Fruit fly (Drosophila melanogaster): Measurements from ENCODE around the gene pon.

The pon gene

DNA sequence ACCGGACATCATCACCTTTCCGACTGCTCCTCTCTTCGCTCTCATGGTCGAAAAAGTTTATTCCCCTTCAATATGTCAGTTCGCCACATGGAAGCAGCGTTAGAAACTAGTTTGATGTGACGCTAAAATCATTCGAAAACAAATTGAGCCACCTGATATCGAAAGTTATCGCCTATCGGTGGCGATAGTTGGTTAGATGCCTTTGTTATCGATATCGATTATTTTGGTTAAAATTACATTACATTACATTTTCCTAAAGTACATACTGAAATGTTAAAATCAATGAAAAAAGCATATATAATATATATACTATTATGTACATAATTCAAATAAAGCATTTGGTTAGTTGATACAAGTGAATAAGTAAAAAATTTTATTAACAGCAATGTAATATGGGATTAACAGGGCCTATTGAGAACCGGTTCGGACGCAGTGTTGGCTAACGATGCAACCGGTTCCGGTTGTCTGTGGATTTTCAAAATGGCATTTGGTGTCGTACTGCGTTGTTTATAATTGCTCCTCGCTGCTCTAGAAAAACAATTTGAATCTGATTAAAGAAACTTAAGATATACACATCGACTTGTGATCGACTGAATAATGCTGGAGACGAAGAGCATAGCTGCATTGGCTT, at the start of gene pon, which contains the start of gene Alms1a:
pon (plus strand) TSS at position 463 of the 631 bp plus-strand sequence.
Alms1a (minus strand) TSS at position 149 of the 631 bp plus-strand sequence.
- TF ChIP-seq CG8478 (optimal IDR thresholded peaks at IDR 0.05): no peak
- no peak for TF ChIP-seq CTCF (optimal IDR thresholded peaks at IDR 0.05)

DNA sequence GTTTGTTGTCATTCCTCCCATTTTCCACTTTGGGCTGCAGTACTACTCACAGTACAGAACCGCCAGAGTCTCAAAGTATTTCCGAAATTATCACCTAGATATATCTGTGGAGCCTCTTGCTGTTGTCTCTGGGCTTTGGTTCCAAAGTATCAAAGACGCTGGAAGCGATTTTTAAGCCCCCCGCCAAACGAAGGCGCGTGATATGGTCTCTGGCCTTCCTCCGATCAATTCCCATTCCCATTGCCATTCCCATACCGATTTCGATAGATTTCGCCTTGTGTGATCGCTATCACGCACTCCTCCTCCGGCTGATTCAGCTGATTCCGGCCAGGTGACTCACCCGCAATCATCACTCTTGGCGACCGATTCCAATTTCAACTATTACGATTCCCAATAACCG, 48.5 kb upstream of the pon start:
- TF ChIP-seq CTCF (optimal IDR thresholded peaks at IDR 0.05) (no peak), CG8478 (optimal IDR thresholded peaks at IDR 0.05) (no peak)

DNA sequence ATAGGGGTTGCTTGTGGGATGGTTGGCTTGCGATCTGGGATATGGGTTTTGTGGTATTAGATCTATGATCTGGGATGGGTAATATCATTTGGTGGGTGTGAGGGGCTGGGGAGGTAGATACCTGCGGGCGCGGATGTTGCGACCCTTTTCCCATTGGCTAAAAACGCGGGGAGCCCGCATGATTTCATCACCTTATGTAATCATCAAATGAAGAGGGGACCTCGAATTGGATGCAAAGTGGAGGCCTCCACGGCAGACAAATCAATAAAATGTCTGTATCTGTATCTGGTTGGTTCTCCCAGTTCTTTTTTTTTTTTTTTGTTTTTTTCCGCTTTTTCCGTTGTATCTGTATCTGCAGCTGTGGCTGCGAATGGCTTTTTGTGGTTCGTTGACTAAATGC, 47.1 kb upstream of the pon start:
- TF ChIP-seq CG8478 (optimal IDR thresholded peaks at IDR 0.05) (no peak), CTCF (optimal IDR thresholded peaks at IDR 0.05) (no peak)

dm6 chrX:4589951-4590771, 46.0 kb upstream of the pon start:
- no peak for TF ChIP-seq CTCF (optimal IDR thresholded peaks at IDR 0.05)
- no peak for TF ChIP-seq CG8478 (optimal IDR thresholded peaks at IDR 0.05)

DNA sequence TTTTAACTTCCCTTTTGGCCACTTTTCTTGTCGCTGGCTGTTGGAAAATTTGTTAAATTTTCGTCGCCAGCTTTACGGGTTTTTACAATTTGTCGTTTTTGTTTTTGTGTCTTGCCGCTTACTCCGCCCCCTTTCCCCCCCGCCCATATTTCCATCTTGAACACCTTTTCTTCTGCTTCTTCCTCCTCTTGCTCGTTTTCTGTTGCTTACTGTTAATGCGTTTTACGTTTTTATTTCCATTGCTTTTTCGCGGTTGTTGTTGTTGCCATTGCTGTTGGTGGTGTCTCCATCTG, 45.4 kb upstream of the pon start:
- no peak for TF ChIP-seq CTCF (optimal IDR thresholded peaks at IDR 0.05)
- TF ChIP-seq CG8478 (optimal IDR thresholded peaks at IDR 0.05): no peak

DNA sequence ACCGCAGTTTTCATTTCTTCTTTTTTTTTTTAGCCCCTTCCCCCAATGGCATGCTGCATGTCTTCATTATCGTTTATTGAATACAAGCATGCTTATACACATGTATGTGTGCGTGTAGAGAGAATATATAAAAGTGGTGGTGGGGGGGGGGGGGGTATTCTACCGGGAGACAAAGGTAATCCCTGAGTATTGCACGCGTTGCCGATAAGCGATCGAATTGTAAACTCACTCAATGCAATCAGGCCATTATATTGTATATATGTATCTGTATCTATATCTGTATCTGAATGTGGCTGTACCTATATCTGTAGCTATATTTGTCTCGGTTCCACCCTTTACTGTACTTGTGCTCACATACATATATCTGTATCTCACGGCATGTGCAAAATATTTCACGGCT, 43.9 kb upstream of the pon start:
- TF ChIP-seq CTCF (optimal IDR thresholded peaks at IDR 0.05) (no peak), CG8478 (optimal IDR thresholded peaks at IDR 0.05) (no peak)

- TF ChIP-seq CTCF (optimal IDR thresholded peaks at IDR 0.05): no peak
- TF ChIP-seq CG8478 (optimal IDR thresholded peaks at IDR 0.05): no peak
Observed at dm6 chrX:4596467-4597183, 39.5 kb upstream of the pon start.

dm6 chrX:4599897-4600469, 36.1 kb upstream of the pon start:
- TF ChIP-seq CTCF (optimal IDR thresholded peaks at IDR 0.05): no peak
- TF ChIP-seq CG8478 (optimal IDR thresholded peaks at IDR 0.05): no peak

dm6 chrX:4604107-4604506, 32.0 kb upstream of the pon start:
- TF ChIP-seq CG8478 (optimal IDR thresholded peaks at IDR 0.05) (no peak), CTCF (optimal IDR thresholded peaks at IDR 0.05) (no peak)

- no peak for TF ChIP-seq CTCF (optimal IDR thresholded peaks at IDR 0.05)
- TF ChIP-seq CG8478 (optimal IDR thresholded peaks at IDR 0.05): no peak
Observed at dm6 chrX:4604553-4604952, 31.6 kb upstream of the pon start.

dm6 chrX:4605313-4605712, 30.8 kb upstream of the pon start:
- TF ChIP-seq CTCF (optimal IDR thresholded peaks at IDR 0.05) (no peak), CG8478 (optimal IDR thresholded peaks at IDR 0.05) (no peak)

- TF ChIP-seq CG8478 (optimal IDR thresholded peaks at IDR 0.05) (no peak), CTCF (optimal IDR thresholded peaks at IDR 0.05) (no peak)
Observed at dm6 chrX:4606447-4606846, 29.7 kb upstream of the pon start.

dm6 chrX:4609737-4610136, 26.4 kb upstream of the pon start:
- TF ChIP-seq CG8478 (optimal IDR thresholded peaks at IDR 0.05): no peak
- TF ChIP-seq CTCF (optimal IDR thresholded peaks at IDR 0.05): no peak

- TF ChIP-seq CTCF (optimal IDR thresholded peaks at IDR 0.05) (no peak), CG8478 (optimal IDR thresholded peaks at IDR 0.05) (no peak)
Observed at dm6 chrX:4610481-4610880, 25.6 kb upstream of the pon start.

DNA sequence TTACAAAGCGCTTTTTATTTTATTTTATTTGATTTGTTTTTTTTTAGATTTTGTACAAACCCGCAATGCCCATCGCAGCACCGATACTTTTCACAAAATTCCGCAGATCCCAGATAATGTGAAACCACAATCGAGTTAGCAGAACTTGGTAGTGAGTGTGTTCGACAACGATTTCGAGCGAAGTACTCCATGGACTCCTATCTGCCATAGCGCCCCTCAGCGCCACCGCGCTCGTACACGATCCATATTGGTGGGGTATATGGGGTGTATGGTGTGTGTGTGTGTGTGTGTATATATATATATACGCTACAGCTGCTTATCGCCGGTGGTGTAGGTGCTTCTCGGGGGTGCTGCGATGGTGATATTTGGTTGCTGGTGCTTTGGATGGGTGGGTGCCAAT, 23.7 kb upstream of the pon start:
- TF ChIP-seq CG8478 (optimal IDR thresholded peaks at IDR 0.05) (no peak), CTCF (optimal IDR thresholded peaks at IDR 0.05) (no peak)

DNA sequence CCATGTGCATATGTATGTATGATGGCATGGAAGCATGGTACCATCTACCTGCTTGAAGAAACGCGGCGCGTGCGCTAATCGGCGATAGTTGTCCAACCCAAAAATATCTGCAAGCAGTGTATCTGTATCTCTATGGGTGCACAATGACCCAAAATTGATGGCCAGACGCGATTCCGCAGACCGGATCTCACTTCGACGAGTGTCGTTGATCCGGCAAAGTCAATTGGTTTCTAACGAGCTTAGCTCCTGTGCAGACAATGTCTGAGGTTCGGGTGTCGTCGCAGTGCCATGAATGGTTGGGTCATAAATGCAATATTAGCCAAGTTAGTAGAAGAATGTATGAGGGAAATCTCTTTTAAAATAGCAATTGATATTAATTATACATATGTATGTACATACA, 22.5 kb upstream of the pon start:
- TF ChIP-seq CG8478 (optimal IDR thresholded peaks at IDR 0.05) (no peak), CTCF (optimal IDR thresholded peaks at IDR 0.05) (no peak)
